Fruit fly (Drosophila melanogaster) whole organism, embryonic: ENCODE data around the gene SNRPG.

Experiments
- CG11398 ChIP-seq: fragments of 200-800 bp; sonication (Bioruptor generic); optimal IDR thresholded peaks from 2 replicates; lab custom pipeline; 2016; ENCODE audit warnings: missing biosample characterization, missing genetic modification characterization
- CG11456 ChIP-seq: fragments of 200-800 bp; sonication (Bioruptor generic); IDR thresholded peaks from 3 replicates; pipeline ENCODE4 v1.3.6; 2022; ENCODE audit warnings: missing biosample characterization, missing genetic modification characterization
- CG11695 ChIP-seq: fragments of 200-800 bp; sonication (Bioruptor generic); IDR thresholded peaks from 3 replicates; pipeline ENCODE4 v1.3.6; 2022; ENCODE audit warnings: missing biosample characterization, missing genetic modification characterization
- CG11723 ChIP-seq: fragments of 200-800 bp; sonication (Bioruptor generic); optimal IDR thresholded peaks from 2 replicates; lab custom pipeline; 2017; ENCODE audit warnings: missing biosample characterization, mild to moderate bottlenecking, missing genetic modification characterization
- CG14050 ChIP-seq: fragments of 200-800 bp; sonication (Bioruptor generic); IDR thresholded peaks from 3 replicates; pipeline ENCODE4 v1.3.6; 2022; ENCODE audit warnings: missing biosample characterization, missing genetic modification characterization
- CG15696 ChIP-seq: fragments of 200-800 bp; sonication (Bioruptor generic); optimal IDR thresholded peaks from 2 replicates; lab custom pipeline; 2019; ENCODE audit warnings: missing biosample characterization, mild to moderate bottlenecking, missing genetic modification characterization, moderate library complexity
- CG17328 ChIP-seq: fragments of 200-800 bp; sonication (Bioruptor generic); IDR thresholded peaks from 2 replicates; pipeline ENCODE4 v1.3.6; 2022; ENCODE audit warnings: missing biosample characterization, missing genetic modification characterization
- CG18011 ChIP-seq: fragments of 200-800 bp; sonication (Bioruptor generic); optimal IDR thresholded peaks from 2 replicates; lab custom pipeline; 2017; ENCODE audit warnings: missing biosample characterization, missing genetic modification characterization, mild to moderate bottlenecking, moderate library complexity, missing genotype
- CG2116 ChIP-seq: fragments of 200-800 bp; sonication (Bioruptor generic); optimal IDR thresholded peaks from 3 replicates; lab custom pipeline; 2018; ENCODE audit warnings: missing biosample characterization, mild to moderate bottlenecking, missing genetic modification characterization
- CG2120 ChIP-seq: fragments of 200-800 bp; sonication (Bioruptor generic); optimal IDR thresholded peaks from 3 replicates; lab custom pipeline; 2016; ENCODE audit warnings: missing biosample characterization, missing genetic modification characterization
- CG2712 ChIP-seq: fragments of 200-800 bp; optimal IDR thresholded peaks from 3 replicates; lab custom pipeline; 2019; ENCODE audit warnings: missing biosample characterization, mild to moderate bottlenecking, missing genetic modification characterization, moderate library complexity
- CG32532 ChIP-seq: fragments of 200-800 bp; sonication (Bioruptor generic); IDR thresholded peaks from 2 replicates; pipeline ENCODE4 v1.3.6; 2022; ENCODE audit warnings: missing biosample characterization, missing genetic modification characterization
- CG3407 ChIP-seq: fragments of 200-800 bp; sonication (Bioruptor generic); optimal IDR thresholded peaks from 2 replicates; lab custom pipeline; 2018; ENCODE audit warnings: missing biosample characterization, mild to moderate bottlenecking, missing genetic modification characterization
- CG42726 ChIP-seq: fragments of 200-800 bp; sonication (Bioruptor generic); IDR thresholded peaks from 2 replicates; pipeline ENCODE4 v1.3.6; 2022; ENCODE audit warnings: missing biosample characterization, missing genetic modification characterization; ENCODE audit not compliant: partially characterized antibody
- CG7271 ChIP-seq: fragments of 200-800 bp; sonication (Bioruptor generic); optimal IDR thresholded peaks from 2 replicates; lab custom pipeline; 2018; ENCODE audit warnings: missing biosample characterization, mild to moderate bottlenecking, missing genetic modification characterization, moderate library complexity
- CG7556 ChIP-seq: fragments of 200-800 bp; sonication (Bioruptor generic); optimal IDR thresholded peaks from 2 replicates; lab custom pipeline; 2017; ENCODE audit warnings: missing biosample characterization, mild to moderate bottlenecking, missing genetic modification characterization
- CG7745 ChIP-seq: fragments of 200-800 bp; sonication (Bioruptor generic); optimal IDR thresholded peaks from 2 replicates; lab custom pipeline; 2018; ENCODE audit warnings: missing biosample characterization, mild to moderate bottlenecking, missing genetic modification characterization, moderate library complexity
- Chrac-16 ChIP-seq: fragments of 200-800 bp; sonication (Bioruptor generic); optimal IDR thresholded peaks from 3 replicates; lab custom pipeline; 2016; ENCODE audit warnings: missing biosample characterization, missing genetic modification characterization
- Dfd ChIP-seq, 2 experiments: fragments of >200 bp; optimal IDR thresholded peaks; 2 replicates each; lab custom pipeline; 2017; ENCODE audit warnings: missing biosample characterization in 2 of 2, missing genetic modification characterization in 2 of 2
- Fer3 ChIP-seq: fragments of 200-800 bp; sonication (Bioruptor generic); optimal IDR thresholded peaks from 2 replicates; lab custom pipeline; 2018; ENCODE audit warnings: missing biosample characterization, mild to moderate bottlenecking, missing genetic modification characterization, moderate library complexity
- GATAe ChIP-seq: fragments of 200-800 bp; sonication (Bioruptor generic); conservative IDR thresholded peaks from 2 replicates; pipeline ENCODE4 v1.3.6; 2022; ENCODE audit warnings: missing biosample characterization, missing genetic modification characterization
- HHEX ChIP-seq: fragments of 200-800 bp; sonication (Bioruptor generic); optimal IDR thresholded peaks from 3 replicates; lab custom pipeline; 2017; ENCODE audit warnings: missing biosample characterization, mild to moderate bottlenecking, missing genetic modification characterization, missing genetic modification reagents
- Hr51 ChIP-seq, 2 experiments: fragments of 200-800 bp; sonication (Bioruptor generic); optimal IDR thresholded peaks; 2 replicates in 1 of 2; 3 replicates in 1 of 2; lab custom pipeline; 2016 to 2018; ENCODE audit warnings: missing biosample characterization in 2 of 2, missing genetic modification characterization in 2 of 2, mild to moderate bottlenecking in 1 of 2, moderate library complexity in 1 of 2
- MTF-1 ChIP-seq: fragments of 200-800 bp; sonication (Bioruptor generic); optimal IDR thresholded peaks from 2 replicates; lab custom pipeline; 2018; ENCODE audit warnings: missing biosample characterization, mild to moderate bottlenecking, missing genetic modification characterization, borderline replicate concordance
- Max ChIP-seq: fragments of 200-800 bp; sonication (Bioruptor generic); optimal IDR thresholded peaks from 2 replicates; lab custom pipeline; 2016; ENCODE audit warnings: missing biosample characterization, mild to moderate bottlenecking, missing genetic modification characterization
- Med ChIP-seq: fragments of 200-800 bp; sonication (Bioruptor generic); peaks from one replicate; lab custom pipeline; 2016; ENCODE audit warnings: missing biosample characterization, missing genetic modification characterization, mild to moderate bottlenecking, inconsistent platforms, moderate library complexity
- NC2α ChIP-seq: fragments of 200-800 bp; sonication (Bioruptor generic); optimal IDR thresholded peaks from 2 replicates; lab custom pipeline; 2016; ENCODE audit warnings: missing biosample characterization, missing genetic modification characterization
- NK7.1 ChIP-seq: fragments of 200-800 bp; sonication (Bioruptor generic); optimal IDR thresholded peaks from 3 replicates; lab custom pipeline; 2016; ENCODE audit warnings: missing biosample characterization, missing genetic modification characterization
- Oli ChIP-seq: fragments of 200-800 bp; sonication (Bioruptor generic); optimal IDR thresholded peaks from 2 replicates; lab custom pipeline; 2018; ENCODE audit warnings: missing biosample characterization, mild to moderate bottlenecking, missing genetic modification characterization, moderate library complexity
- Xbp1 ChIP-seq: fragments of 200-800 bp; sonication (Bioruptor generic); optimal IDR thresholded peaks from 3 replicates; lab custom pipeline; 2016; ENCODE audit warnings: missing biosample characterization, mild to moderate bottlenecking, missing genetic modification characterization
- corto ChIP-seq: fragments of 200-800 bp; sonication (Bioruptor generic); optimal IDR thresholded peaks from 2 replicates; lab custom pipeline; 2016; ENCODE audit warnings: missing biosample characterization, mild to moderate bottlenecking, missing genetic modification characterization, moderate library complexity
- da ChIP-seq: fragments of 200-800 bp; sonication (Bioruptor generic); optimal IDR thresholded peaks from 2 replicates; lab custom pipeline; 2016; ENCODE audit warnings: missing biosample characterization, missing genetic modification characterization
- dati ChIP-seq: fragments of 200-800 bp; sonication (Bioruptor generic); IDR thresholded peaks from 2 replicates; pipeline ENCODE4 v1.3.6; 2022; ENCODE audit warnings: missing biosample characterization, missing genetic modification characterization
- dysf ChIP-seq: fragments of 200-800 bp; sonication (Bioruptor generic); IDR thresholded peaks from 3 replicates; pipeline ENCODE4 v1.3.6; 2022; ENCODE audit warnings: missing biosample characterization, missing genetic modification characterization
- ems ChIP-seq: fragments of 200-800 bp; sonication (Bioruptor generic); optimal IDR thresholded peaks from 3 replicates; lab custom pipeline; 2016; ENCODE audit warnings: missing biosample characterization, missing genetic modification characterization
- ftz-f1 ChIP-seq: fragments of 200-800 bp; sonication (Bioruptor generic); optimal IDR thresholded peaks from 2 replicates; lab custom pipeline; 2016; ENCODE audit warnings: missing biosample characterization, missing genetic modification characterization
- h ChIP-seq: fragments of >200 bp; optimal IDR thresholded peaks from 2 replicates; lab custom pipeline; 2017
- hth ChIP-seq: fragments of >200 bp; optimal IDR thresholded peaks from 2 replicates; lab custom pipeline; 2017; ENCODE audit warnings: inconsistent platforms
- kay ChIP-seq: fragments of 200-800 bp; sonication (Bioruptor generic); optimal IDR thresholded peaks from 2 replicates; lab custom pipeline; 2016; ENCODE audit warnings: missing biosample characterization, missing genetic modification characterization
- lab ChIP-seq: fragments of 200-800 bp; sonication (Bioruptor generic); optimal IDR thresholded peaks from 3 replicates; lab custom pipeline; 2017; ENCODE audit warnings: missing biosample characterization, missing genetic modification characterization, mild to moderate bottlenecking, moderate library complexity, missing genetic modification reagents
- luna ChIP-seq: fragments of 200-800 bp; sonication (Bioruptor generic); optimal IDR thresholded peaks from 2 replicates; lab custom pipeline; 2016; ENCODE audit warnings: missing biosample characterization, missing genetic modification characterization
- nerfin-2 ChIP-seq: fragments of 200-800 bp; sonication (Bioruptor generic); IDR thresholded peaks from 2 replicates; pipeline ENCODE4 v1.3.6; 2022; ENCODE audit warnings: missing biosample characterization, missing genetic modification characterization; ENCODE audit not compliant: partially characterized antibody
- prd ChIP-seq, 3 experiments: fragments of >200 bp in 2 of 3; fragments of 200-800 bp in 1 of 3; sonication (Bioruptor generic) in 1 of 3; optimal IDR thresholded peaks in 2 of 3; IDR thresholded peaks in 1 of 3; 2 replicates in 2 of 3; 3 replicates in 1 of 3; pipeline versions ENCODE4 v1.3.6 to Lab custom; 2017 to 2022; ENCODE audit warnings: missing biosample characterization in 1 of 3, missing genetic modification characterization in 1 of 3
- schlank ChIP-seq: fragments of 200-800 bp; sonication (Bioruptor generic); optimal IDR thresholded peaks from 2 replicates; lab custom pipeline; 2018; ENCODE audit warnings: missing biosample characterization, mild to moderate bottlenecking, missing genetic modification characterization
- slou ChIP-seq: fragments of 200-800 bp; sonication (Bioruptor generic); optimal IDR thresholded peaks from 3 replicates; lab custom pipeline; 2016; ENCODE audit warnings: missing biosample characterization, missing genetic modification characterization
- tgo ChIP-seq: fragments of 200-800 bp; sonication (Bioruptor generic); IDR thresholded peaks from 3 replicates; pipeline ENCODE4 v1.3.6; 2022; ENCODE audit warnings: missing biosample characterization, missing genetic modification characterization
- tin ChIP-seq: fragments of 200-800 bp; sonication (Bioruptor generic); optimal IDR thresholded peaks from 3 replicates; lab custom pipeline; 2016; ENCODE audit warnings: missing biosample characterization, missing genetic modification characterization
- usp ChIP-seq: fragments of >200 bp; optimal IDR thresholded peaks from 2 replicates; lab custom pipeline; 2017; ENCODE audit warnings: missing biosample characterization, missing genetic modification characterization
- zfh1 ChIP-seq: fragments of 200-800 bp; sonication (Bioruptor generic); IDR thresholded peaks from 3 replicates; pipeline ENCODE4 v1.3.6; 2022; ENCODE audit warnings: missing biosample characterization, missing genetic modification characterization

SNRPG gene

DNA sequence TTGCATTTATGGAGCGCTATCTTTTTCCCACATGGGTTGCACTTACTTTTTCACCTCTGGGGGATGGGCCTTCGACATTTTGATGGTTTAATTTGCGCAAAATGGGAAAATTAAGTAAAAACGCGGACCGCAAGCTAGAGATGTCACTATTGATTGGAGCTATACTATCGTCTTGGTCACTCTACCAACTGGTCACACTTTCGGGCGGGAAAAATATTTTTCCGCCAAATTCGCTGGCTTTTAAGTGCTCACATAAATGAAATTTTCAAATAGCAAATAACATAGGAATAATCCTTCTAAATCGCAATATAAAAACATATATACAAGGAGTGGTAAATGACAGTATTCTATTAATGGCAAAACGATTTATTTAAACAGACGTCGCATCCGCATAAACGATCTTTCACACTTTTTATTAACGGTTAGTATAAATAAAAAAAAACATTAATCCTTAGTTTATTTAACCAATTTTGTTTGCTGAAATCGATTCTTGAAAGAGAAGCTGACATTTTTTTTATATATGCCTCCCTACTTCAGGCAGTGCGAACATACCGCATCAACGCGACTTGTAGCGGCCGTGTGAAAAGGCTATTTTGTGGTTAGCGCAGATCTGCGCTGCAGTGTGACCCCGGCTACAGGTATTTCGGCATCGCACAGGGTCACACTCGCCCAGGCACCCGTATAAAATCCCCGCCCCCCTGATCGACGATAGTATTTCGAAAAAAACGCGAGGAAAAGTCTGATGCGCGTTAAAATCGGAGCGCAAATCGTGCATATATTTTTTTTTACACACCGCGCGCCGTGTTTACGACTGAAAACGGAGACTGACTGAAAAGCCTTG is at the start of gene SNRPG, which contains the start of gene mthl1 (continued):
- TF ChIP-seq nerfin-2 (GFP tag; lab: Robert Waterston, UW) (no peak), Oli (tag; lab: Kevin White, UChicago) (peak; percentile 72), tin (GFP tag; lab: Kevin White, UChicago) (peak; percentile 84), MTF-1 (no peak), hth (lab: Kevin White, UChicago) (no peak), da (GFP tag; lab: Kevin White, UChicago) (peak; percentile 43), CG2712 (peak; percentile 70), NK7.1 (GFP tag; lab: Kevin White, UChicago) (peak; percentile 58), Fer3 (tag; lab: Kevin White, UChicago) (peak; percentile 79), dati (GFP tag; lab: Robert Waterston, UW) (peak; percentile 89), CG18011 (GFP tag; lab: Kevin White, UChicago) (peak; percentile 40), luna (GFP tag; lab: Kevin White, UChicago) (no peak), CG11723 (peak; percentile 52), zfh1 (GFP tag; lab: Robert Waterston, UW) (peak; percentile 95), HHEX (peak; percentile 55), Chrac-16 (GFP tag; lab: Kevin White, UChicago) (peak; percentile 87), tgo (GFP tag; lab: Robert Waterston, UW) (peak; percentile 92), CG7556 (peak; percentile 61), kay (peak; percentile 29), usp (GFP tag; lab: Kevin White, UChicago) (no peak), NC2α (GFP tag; lab: Kevin White, UChicago) (peak; percentile 52), CG3407 (GFP tag; lab: Kevin White, UChicago) (peak; percentile 49), CG11456 (GFP tag; lab: Robert Waterston, UW) (peak; percentile 94), Med (GFP tag; lab: Kevin White, UChicago) (peak; percentile 96), GATAe (peak; percentile 69), CG14050 (peak; percentile 63), Max (GFP tag; lab: Kevin White, UChicago) (peak; percentile 16), Dfd (GFP tag; optimal IDR thresholded peaks at IDR 0.05; lab: Kevin White, UChicago) (peak in 1 of 2 experiments; percentile 65), Hr51 (GFP tag; optimal IDR thresholded peaks at IDR 0.05; lab: Kevin White, UChicago) (peak; percentile 75 to 80), CG7271 (tag; lab: Kevin White, UChicago) (no peak), CG11695 (GFP tag; lab: Robert Waterston, UW) (peak; percentile 79), dysf (GFP tag; lab: Robert Waterston, UW) (peak; percentile 94), schlank (tag; lab: Kevin White, UChicago) (no peak), CG32532 (GFP tag; lab: Robert Waterston, UW) (peak; percentile 96), CG17328 (GFP tag; lab: Robert Waterston, UW) (peak; percentile 88), CG7745 (tag; lab: Kevin White, UChicago) (no peak), corto (GFP tag; lab: Kevin White, UChicago) (no peak), CG2120 (GFP tag; lab: Kevin White, UChicago) (peak; percentile 92), CG42726 (GFP tag; lab: Robert Waterston, UW) (peak; percentile 80), Xbp1 (GFP tag; lab: Kevin White, UChicago) (peak; percentile 88), slou (GFP tag; lab: Kevin White, UChicago) (peak; percentile 74), CG15696 (tag; lab: Kevin White, UChicago) (peak; percentile 49), ems (peak; percentile 64), CG2116 (GFP tag; lab: Kevin White, UChicago) (peak; percentile 70), h (no peak), prd (optimal IDR thresholded peaks at IDR 0.05; lab: Kevin White, UChicago) (no peak), prd (GFP tag; IDR thresholded peaks at IDR 0.05; lab: Robert Waterston, UW) (peak; percentile 97), lab (GFP tag; lab: Kevin White, UChicago) (peak; percentile 81), CG11398 (GFP tag; lab: Kevin White, UChicago) (no peak), ftz-f1 (GFP tag; lab: Kevin White, UChicago) (no peak)
